Fruit fly (Drosophila melanogaster) whole organism, pupa: ENCODE data around the gene Tsen34.

Source experiments
- CG10348 ChIP-seq: fragments of 200-800 bp; sonication (Bioruptor generic); IDR thresholded peaks from 2 replicates; pipeline ENCODE4 v1.3.6; 2022; ENCODE audit warnings: missing biosample characterization, missing genetic modification characterization
- CG12605 ChIP-seq: fragments of 200-800 bp; sonication (Bioruptor generic); IDR thresholded peaks from 2 replicates; pipeline ENCODE4 v1.3.6; 2022; ENCODE audit warnings: missing biosample characterization, missing genetic modification characterization
- CG13204 ChIP-seq: fragments of 200-800 bp; sonication (Bioruptor generic); optimal IDR thresholded peaks from 2 replicates; lab custom pipeline; 2018; ENCODE audit warnings: missing biosample characterization, mild to moderate bottlenecking, missing genetic modification characterization, moderate library complexity
- CG14655 ChIP-seq: fragments of 200-800 bp; sonication (Bioruptor generic); optimal IDR thresholded peaks from 3 replicates; lab custom pipeline; 2017; ENCODE audit warnings: mild to moderate bottlenecking, missing biosample characterization, missing genetic modification reagents, missing genetic modification characterization
- CG15710 ChIP-seq: fragments of 200-800 bp; sonication (Bioruptor generic); optimal IDR thresholded peaks from 2 replicates; lab custom pipeline; 2018; ENCODE audit warnings: missing biosample characterization, mild to moderate bottlenecking, missing genetic modification characterization, moderate library complexity
- CG17806 ChIP-seq: fragments of 200-800 bp; sonication (Bioruptor generic); optimal IDR thresholded peaks from 2 replicates; lab custom pipeline; 2018; ENCODE audit warnings: missing biosample characterization, mild to moderate bottlenecking, missing genetic modification characterization, moderate library complexity
- CG32121 ChIP-seq: fragments of 200-800 bp; sonication (Bioruptor generic); IDR thresholded peaks from 2 replicates; pipeline ENCODE4 v1.3.6; 2022; ENCODE audit warnings: missing biosample characterization, missing genetic modification characterization
- CG34367 ChIP-seq: fragments of 200-800 bp; sonication (Bioruptor generic); optimal IDR thresholded peaks from 2 replicates; lab custom pipeline; 2018; ENCODE audit warnings: missing biosample characterization, mild to moderate bottlenecking, missing genetic modification characterization
- CG4496 ChIP-seq: fragments of 200-800 bp; sonication (Bioruptor generic); IDR thresholded peaks from 3 replicates; pipeline ENCODE4 v1.3.6; 2022; ENCODE audit warnings: missing biosample characterization, missing genetic modification characterization
- CG8159 ChIP-seq: fragments of 200-800 bp; sonication (Bioruptor generic); optimal IDR thresholded peaks from 3 replicates; lab custom pipeline; 2018; ENCODE audit warnings: missing biosample characterization, mild to moderate bottlenecking, missing genetic modification characterization, moderate library complexity
- CG8301 ChIP-seq: fragments of 200-800 bp; sonication (Bioruptor generic); optimal IDR thresholded peaks from 2 replicates; lab custom pipeline; 2018; ENCODE audit warnings: missing biosample characterization, mild to moderate bottlenecking, missing genetic modification characterization
- CG9948 ChIP-seq: fragments of 200-800 bp; sonication (Bioruptor generic); optimal IDR thresholded peaks from 2 replicates; lab custom pipeline; 2018; ENCODE audit warnings: missing biosample characterization, mild to moderate bottlenecking, missing genetic modification characterization, moderate library complexity
- D1 ChIP-seq: fragments of 200-800 bp; sonication (Bioruptor generic); optimal IDR thresholded peaks from 2 replicates; lab custom pipeline; 2018; ENCODE audit warnings: missing biosample characterization, mild to moderate bottlenecking, missing genetic modification characterization, moderate library complexity
- EcR ChIP-seq: fragments of 200-800 bp; sonication (Bioruptor generic); optimal IDR thresholded peaks from 3 replicates; lab custom pipeline; 2019; ENCODE audit warnings: missing biosample characterization, missing genetic modification characterization, mild to moderate bottlenecking, moderate library complexity, missing genetic modification reagents
- Ets98B ChIP-seq: fragments of 200-800 bp; sonication (Bioruptor generic); IDR thresholded peaks from 2 replicates; pipeline ENCODE4 v1.3.6; 2022; ENCODE audit warnings: missing biosample characterization, missing genetic modification characterization
- Pif1A ChIP-seq: fragments of 200-800 bp; sonication (Bioruptor generic); optimal IDR thresholded peaks from 3 replicates; lab custom pipeline; 2016; ENCODE audit warnings: missing biosample characterization, missing genetic modification characterization
- Pif1B ChIP-seq: fragments of 200-800 bp; sonication (Bioruptor generic); optimal IDR thresholded peaks from 3 replicates; lab custom pipeline; 2016; ENCODE audit warnings: missing biosample characterization, missing genetic modification characterization
- Snoo ChIP-seq: fragments of 200-800 bp; sonication (Bioruptor generic); optimal IDR thresholded peaks from 3 replicates; lab custom pipeline; 2017; ENCODE audit warnings: missing biosample characterization, mild to moderate bottlenecking, missing genetic modification characterization, inconsistent platforms
- fd96Ca ChIP-seq: fragments of 200-800 bp; sonication (Bioruptor generic); IDR thresholded peaks from 3 replicates; pipeline ENCODE4 v1.3.6; 2022; ENCODE audit warnings: missing biosample characterization, missing genetic modification characterization
- gl ChIP-seq: fragments of 200-800 bp; sonication (Bioruptor generic); optimal IDR thresholded peaks from 2 replicates; lab custom pipeline; 2018; ENCODE audit warnings: missing biosample characterization, mild to moderate bottlenecking, missing genetic modification characterization
- rn ChIP-seq: fragments of 200-800 bp; sonication (Bioruptor generic); IDR thresholded peaks from 2 replicates; pipeline ENCODE4 v1.3.6; 2022; ENCODE audit warnings: missing biosample characterization, missing genetic modification characterization

Gene Tsen34

dm6 chr3L:14757464-14758384 lies 3.9 kb downstream of the Tsen34 start, which contains the start of gene CG42507:
TSS of gene CG42507 (minus strand) at chr3L:14757962.
- TF ChIP-seq CG15710 (tag; lab: Kevin White, UChicago) (peak; percentile 13), CG8159 (peak; percentile 9), CG4496 (GFP tag; lab: Robert Waterston, UW) (peak; percentile 6; the same call in 1 of the 3 replicates), CG17806 (tag; lab: Kevin White, UChicago) (no peak), D1 (tag; lab: Kevin White, UChicago) (no peak), gl (tag; lab: Kevin White, UChicago) (peak; percentile 29), EcR (peak; percentile 68), CG8301 (tag; lab: Kevin White, UChicago) (no peak), Pif1B (peak; percentile 16), Ets98B (GFP tag; lab: Robert Waterston, UW) (peak; percentile 61; the same call in 1 of the 2 replicates), CG14655 (GFP tag; lab: Kevin White, UChicago) (no peak), CG34367 (tag; lab: Kevin White, UChicago) (peak; percentile 33), fd96Ca (GFP tag; lab: Robert Waterston, UW) (peak; percentile 50; the same call in 2 of the 3 replicates), CG12605 (GFP tag; lab: Robert Waterston, UW) (peak; percentile 58; the same call in 1 of the 2 replicates), CG10348 (no peak), CG13204 (peak; percentile 61), CG32121 (GFP tag; lab: Robert Waterston, UW) (peak; percentile 44)
- TF ChIP-seq, all 21 proteins: peak for 12

- peak; percentile 72 for TF ChIP-seq Pif1B
- TF ChIP-seq CG15710 (tag; lab: Kevin White, UChicago) = peak; percentile 83
- peak; percentile 97 for TF ChIP-seq fd96Ca (GFP tag; lab: Robert Waterston, UW)
- TF ChIP-seq rn (GFP tag; lab: Robert Waterston, UW) = peak; percentile 87
- TF ChIP-seq CG4496 (GFP tag; lab: Robert Waterston, UW) = peak; percentile 97
- TF ChIP-seq Ets98B (GFP tag; lab: Robert Waterston, UW) = peak; percentile 94
- peak; percentile 85 for TF ChIP-seq CG8159
- TF ChIP-seq CG14655 (GFP tag; lab: Kevin White, UChicago) = peak; percentile 92
- peak; percentile 87 for TF ChIP-seq CG10348
- TF ChIP-seq CG13204 = peak; percentile 74
- TF ChIP-seq gl (tag; lab: Kevin White, UChicago) = peak; percentile 46
- TF ChIP-seq CG34367 (tag; lab: Kevin White, UChicago) = peak; percentile 83
- TF ChIP-seq CG12605 (GFP tag; lab: Robert Waterston, UW) = peak; percentile 92
- TF ChIP-seq Snoo (tag; lab: Kevin White, UChicago) = peak; percentile 86
- TF ChIP-seq EcR = no peak
- TF ChIP-seq D1 (tag; lab: Kevin White, UChicago) = peak; percentile 30
- TF ChIP-seq CG9948 (tag; lab: Kevin White, UChicago) = peak; percentile 80
- TF ChIP-seq CG32121 (GFP tag; lab: Robert Waterston, UW) = peak; percentile 93
- TF ChIP-seq CG17806 (tag; lab: Kevin White, UChicago) = peak; percentile 79
- peak; percentile 80 for TF ChIP-seq Pif1A (GFP tag; lab: Kevin White, UChicago)
- peak; percentile 90 for TF ChIP-seq CG8301 (tag; lab: Kevin White, UChicago)
These were observed 4.8 kb downstream of the Tsen34 start for dm6 chr3L:14756724-14757463.

- TF ChIP-seq fd96Ca (GFP tag; lab: Robert Waterston, UW) (peak; percentile 73), EcR (peak; percentile 93), CG14655 (GFP tag; lab: Kevin White, UChicago) (peak; percentile 93), Ets98B (GFP tag; lab: Robert Waterston, UW) (peak; percentile 59), CG34367 (tag; lab: Kevin White, UChicago) (peak; percentile 75), CG8159 (peak; percentile 89), CG12605 (GFP tag; lab: Robert Waterston, UW) (peak; percentile 75), CG10348 (peak; percentile 68), gl (tag; lab: Kevin White, UChicago) (peak; percentile 82), CG32121 (GFP tag; lab: Robert Waterston, UW) (peak; percentile 69), CG15710 (tag; lab: Kevin White, UChicago) (peak; percentile 87), Snoo (tag; lab: Kevin White, UChicago) (peak; percentile 68), Pif1B (peak; percentile 49), Pif1A (GFP tag; lab: Kevin White, UChicago) (peak; percentile 82), CG13204 (peak; percentile 84), D1 (tag; lab: Kevin White, UChicago) (peak; percentile 70), CG17806 (tag; lab: Kevin White, UChicago) (peak; percentile 85), CG4496 (GFP tag; lab: Robert Waterston, UW) (peak; percentile 65; the same call in 2 of the 3 replicates), CG9948 (tag; lab: Kevin White, UChicago) (peak; percentile 81), CG8301 (tag; lab: Kevin White, UChicago) (peak; percentile 88), rn (GFP tag; lab: Robert Waterston, UW) (peak; percentile 17)
These were observed 5.5 kb downstream of the Tsen34 start for dm6 chr3L:14755951-14756723.
